5 fruit fly cellular contexts compared by ENCODE assay signal in genomic region chr3L:12139232-12139698, dm6.
A peak's percentile ranks its signal among the peaks of the same experiment; 100 is the strongest.
TF ChIP-seq lines count a peak whose summit lies in the region.

No protein-coding gene starts in this region.

- TF ChIP-seq CTCF in whole organism, embryonic (GFP tag; optimal IDR thresholded peaks at IDR 0.05; lab: Kevin White, UChicago): no peak

TF ChIP-seq in whole organism, adult, 20 proteins besides CTCF, POLR2A, EP300 and RAD21 (continues in another document):
- TF ChIP-seq CG7101 (tag; optimal IDR thresholded peaks at IDR 0.05; lab: Kevin White, UChicago) (peak; percentile 29), Hr96 (GFP tag; optimal IDR thresholded peaks at IDR 0.05; lab: Kevin White, UChicago) (no peak), CG33017 (tag; optimal IDR thresholded peaks at IDR 0.05; lab: Kevin White, UChicago) (peak; percentile 33), CG7045 (GFP tag; optimal IDR thresholded peaks at IDR 0.05; lab: Kevin White, UChicago) (peak; percentile 49), kay (GFP tag; lab: Kevin White, UChicago; ENCODE audit: borderline replicate concordance) (no peak), cic (GFP tag; optimal IDR thresholded peaks at IDR 0.05; lab: Kevin White, UChicago) (no peak), bab1 (GFP tag; optimal IDR thresholded peaks at IDR 0.05; lab: Kevin White, UChicago) (no peak), Mnt (GFP tag; optimal IDR thresholded peaks at IDR 0.05; lab: Kevin White, UChicago) (no peak), Crg-1 (GFP tag; optimal IDR thresholded peaks at IDR 0.05; lab: Kevin White, UChicago) (peak; percentile 12), cnc (optimal IDR thresholded peaks at IDR 0.05; lab: Kevin White, UChicago) (no peak), CG5204 (GFP tag; optimal IDR thresholded peaks at IDR 0.05; lab: Kevin White, UChicago) (no peak), pad (GFP tag; optimal IDR thresholded peaks at IDR 0.05; lab: Kevin White, UChicago) (peak; percentile 7), ovo (GFP tag; optimal IDR thresholded peaks at IDR 0.05; lab: Kevin White, UChicago) (no peak), CG11617 (GFP tag; optimal IDR thresholded peaks at IDR 0.05; lab: Kevin White, UChicago) (peak; percentile 19), Clk (GFP tag; optimal IDR thresholded peaks at IDR 0.05; lab: Kevin White, UChicago) (no peak), CG12768 (GFP tag; optimal IDR thresholded peaks at IDR 0.05; lab: Kevin White, UChicago) (no peak), CG1620 (GFP tag; optimal IDR thresholded peaks at IDR 0.05; lab: Kevin White, UChicago) (peak; percentile 26), toe (GFP tag; optimal IDR thresholded peaks at IDR 0.05; lab: Kevin White, UChicago) (no peak), tj (GFP tag; optimal IDR thresholded peaks at IDR 0.05; lab: Kevin White, UChicago) (no peak)

TF ChIP-seq in whole organism, embryonic, 481 proteins besides CTCF, POLR2A, EP300 and RAD21 (continues in another document):
- TF ChIP-seq caup (GFP tag; optimal IDR thresholded peaks at IDR 0.05; lab: Kevin White, UChicago; ENCODE audit: severe bottlenecking): peak; percentile 2
- TF ChIP-seq fd3F (GFP tag; optimal IDR thresholded peaks at IDR 0.05; lab: Kevin White, UChicago): peak; percentile 31
- no peak for TF ChIP-seq Adf1 (GFP tag; IDR thresholded peaks at IDR 0.05; lab: Robert Waterston, UW)
- TF ChIP-seq CG3995 (GFP tag; optimal IDR thresholded peaks at IDR 0.05; lab: Kevin White, UChicago): peak; percentile 22
- peak; percentile 62 for TF ChIP-seq shn (GFP tag; optimal IDR thresholded peaks at IDR 0.05; lab: Kevin White, UChicago)
- TF ChIP-seq CG3163 (GFP tag; optimal IDR thresholded peaks at IDR 0.05; lab: Kevin White, UChicago): no peak
- peak; percentile 27 for TF ChIP-seq Chrac-16 (GFP tag; optimal IDR thresholded peaks at IDR 0.05; lab: Kevin White, UChicago)
- peak; percentile 26 for TF ChIP-seq pho (GFP tag; optimal IDR thresholded peaks at IDR 0.05; lab: Kevin White, UChicago)
- no peak for TF ChIP-seq CG14050 (GFP tag; IDR thresholded peaks at IDR 0.05; lab: Robert Waterston, UW)
- TF ChIP-seq Stat92E (GFP tag; optimal IDR thresholded peaks at IDR 0.05; lab: Kevin White, UChicago): no peak
- peak; percentile 96 for TF ChIP-seq CG8388 (GFP tag; optimal IDR thresholded peaks at IDR 0.05; lab: Kevin White, UChicago)
- no peak for TF ChIP-seq Tbp (GFP tag; optimal IDR thresholded peaks at IDR 0.05; lab: Kevin White, UChicago)
- peak; percentile 29 for TF ChIP-seq Hand (GFP tag; optimal IDR thresholded peaks at IDR 0.05; lab: Kevin White, UChicago)
- TF ChIP-seq CG13624 (GFP tag; optimal IDR thresholded peaks at IDR 0.05; lab: Kevin White, UChicago): peak; percentile 57
- TF ChIP-seq CG10321 (GFP tag; IDR thresholded peaks at IDR 0.05; lab: Robert Waterston, UW): no peak
- peak; percentile 75 for TF ChIP-seq gem (tag; optimal IDR thresholded peaks at IDR 0.05; lab: Kevin White, UChicago)
- TF ChIP-seq oc (tag; optimal IDR thresholded peaks at IDR 0.05; lab: Kevin White, UChicago): no peak
- TF ChIP-seq CG17359 (tag; optimal IDR thresholded peaks at IDR 0.05; lab: Kevin White, UChicago): peak; percentile 45
- TF ChIP-seq Asciz (GFP tag; optimal IDR thresholded peaks at IDR 0.05; lab: Kevin White, UChicago): peak; percentile 19

TF ChIP-seq in whole organism, prepupa, 60 proteins besides CTCF, POLR2A, EP300 and RAD21 (continues in another document):
- TF ChIP-seq svp (GFP tag; lab: Kevin White, UChicago) (no peak), CG6854 (GFP tag; optimal IDR thresholded peaks at IDR 0.05; lab: Kevin White, UChicago) (no peak), vri (GFP tag; optimal IDR thresholded peaks at IDR 0.05; lab: Kevin White, UChicago) (no peak), Hr38 (GFP tag; optimal IDR thresholded peaks at IDR 0.05; lab: Kevin White, UChicago) (no peak), CG11294 (GFP tag; IDR thresholded peaks at IDR 0.05; lab: Robert Waterston, UW) (0 out of 2 replicates have a peak, but pooled peaks have one; percentile 28), CG8632 (GFP tag; optimal IDR thresholded peaks at IDR 0.05; lab: Kevin White, UChicago) (peak; percentile 73), Sox15 (GFP tag; optimal IDR thresholded peaks at IDR 0.05; lab: Kevin White, UChicago) (peak; percentile 55), ss (GFP tag; optimal IDR thresholded peaks at IDR 0.05; lab: Kevin White, UChicago) (peak; percentile 5 to 27), CG32006 (GFP tag; optimal IDR thresholded peaks at IDR 0.05; lab: Kevin White, UChicago) (no peak), OdsH (GFP tag; optimal IDR thresholded peaks at IDR 0.05; lab: Kevin White, UChicago) (peak; percentile 75), cyc (GFP tag; optimal IDR thresholded peaks at IDR 0.05; lab: Kevin White, UChicago) (peak; percentile 74), CG3032 (tag; optimal IDR thresholded peaks at IDR 0.05; lab: Kevin White, UChicago) (peak; percentile 40), CG8119 (GFP tag; IDR thresholded peaks at IDR 0.05; lab: Robert Waterston, UW) (peak; percentile 41; the same call in 1 of the 3 replicates), Ets21C (GFP tag; optimal IDR thresholded peaks at IDR 0.05; lab: Kevin White, UChicago) (peak; percentile 78), esn (GFP tag; optimal IDR thresholded peaks at IDR 0.05; lab: Kevin White, UChicago) (peak; percentile 84), Smox (GFP tag; optimal IDR thresholded peaks at IDR 0.05; lab: Kevin White, UChicago) (peak; percentile 75), salr (GFP tag; optimal IDR thresholded peaks at IDR 0.05; lab: Kevin White, UChicago) (peak; percentile 8 to 67), CG34406 (GFP tag; optimal IDR thresholded peaks at IDR 0.05; lab: Kevin White, UChicago) (peak; percentile 67), CG11902 (GFP tag; optimal IDR thresholded peaks at IDR 0.05; lab: Kevin White, UChicago) (peak; percentile 44)

TF ChIP-seq in whole organism, pupa, 21 proteins besides CTCF, POLR2A, EP300 and RAD21:
- TF ChIP-seq rn (GFP tag; IDR thresholded peaks at IDR 0.05; lab: Robert Waterston, UW) (no peak), Ets98B (GFP tag; IDR thresholded peaks at IDR 0.05; lab: Robert Waterston, UW) (peak; percentile 43), D1 (tag; optimal IDR thresholded peaks at IDR 0.05; lab: Kevin White, UChicago) (no peak), CG12605 (GFP tag; IDR thresholded peaks at IDR 0.05; lab: Robert Waterston, UW) (0 out of 2 replicates have a peak, but pooled peaks have one; percentile 11), CG9948 (tag; optimal IDR thresholded peaks at IDR 0.05; lab: Kevin White, UChicago) (peak; percentile 39), CG32121 (GFP tag; IDR thresholded peaks at IDR 0.05; lab: Robert Waterston, UW) (no peak; the same call in 1 of the 2 replicates), CG13204 (GFP tag; optimal IDR thresholded peaks at IDR 0.05; lab: Kevin White, UChicago) (no peak), CG15710 (tag; optimal IDR thresholded peaks at IDR 0.05; lab: Kevin White, UChicago) (peak; percentile 44), gl (tag; optimal IDR thresholded peaks at IDR 0.05; lab: Kevin White, UChicago) (no peak), Pif1A (GFP tag; optimal IDR thresholded peaks at IDR 0.05; lab: Kevin White, UChicago) (no peak), Snoo (tag; optimal IDR thresholded peaks at IDR 0.05; lab: Kevin White, UChicago) (peak; percentile 51), CG4496 (GFP tag; IDR thresholded peaks at IDR 0.05; lab: Robert Waterston, UW) (peak; percentile 62), Pif1B (GFP tag; optimal IDR thresholded peaks at IDR 0.05; lab: Kevin White, UChicago) (no peak), CG8159 (tag; optimal IDR thresholded peaks at IDR 0.05; lab: Kevin White, UChicago) (peak; percentile 54), CG8301 (tag; optimal IDR thresholded peaks at IDR 0.05; lab: Kevin White, UChicago) (peak; percentile 39), EcR (GFP tag; optimal IDR thresholded peaks at IDR 0.05; lab: Kevin White, UChicago) (no peak), fd96Ca (GFP tag; IDR thresholded peaks at IDR 0.05; lab: Robert Waterston, UW) (0 out of 3 replicates have a peak, but pooled peaks have one; percentile 43), CG17806 (tag; optimal IDR thresholded peaks at IDR 0.05; lab: Kevin White, UChicago) (peak; percentile 43), CG10348 (GFP tag; IDR thresholded peaks at IDR 0.05; lab: Robert Waterston, UW) (no peak), CG34367 (tag; optimal IDR thresholded peaks at IDR 0.05; lab: Kevin White, UChicago) (peak; percentile 26), CG14655 (GFP tag; optimal IDR thresholded peaks at IDR 0.05; lab: Kevin White, UChicago) (no peak)

TF ChIP-seq in whole organism, wandering third instar larva, 38 proteins besides CTCF, POLR2A, EP300 and RAD21:
- TF ChIP-seq lola (GFP tag; optimal IDR thresholded peaks at IDR 0.05; lab: Kevin White, UChicago): no peak
- no peak for TF ChIP-seq brk (GFP tag; optimal IDR thresholded peaks at IDR 0.05; lab: Kevin White, UChicago)
- TF ChIP-seq Hnf4 (GFP tag; optimal IDR thresholded peaks at IDR 0.05; lab: Kevin White, UChicago): peak; percentile 70
- TF ChIP-seq br (GFP tag; optimal IDR thresholded peaks at IDR 0.05; lab: Kevin White, UChicago): peak; percentile 70
- peak; percentile 32 to 78 for TF ChIP-seq foxo (GFP tag; optimal IDR thresholded peaks at IDR 0.05; lab: Kevin White, UChicago)
- peak; percentile 44 for TF ChIP-seq psq (GFP tag; optimal IDR thresholded peaks at IDR 0.05; lab: Kevin White, UChicago)
- TF ChIP-seq ey (GFP tag; optimal IDR thresholded peaks at IDR 0.05; lab: Kevin White, UChicago): peak; percentile 65
- TF ChIP-seq sv (GFP tag; optimal IDR thresholded peaks at IDR 0.05; lab: Kevin White, UChicago): peak; percentile 36
- TF ChIP-seq Jra (GFP tag; optimal IDR thresholded peaks at IDR 0.05; lab: Kevin White, UChicago): peak; percentile 75
- TF ChIP-seq Mio (GFP tag; optimal IDR thresholded peaks at IDR 0.05; lab: Kevin White, UChicago): no peak
- TF ChIP-seq rgr (GFP tag; optimal IDR thresholded peaks at IDR 0.05; lab: Kevin White, UChicago): peak; percentile 69
- TF ChIP-seq woc (GFP tag; optimal IDR thresholded peaks at IDR 0.05; lab: Kevin White, UChicago): peak; percentile 33
- TF ChIP-seq Sp1 (GFP tag; optimal IDR thresholded peaks at IDR 0.05; lab: Kevin White, UChicago): peak; percentile 43
- TF ChIP-seq h (GFP tag; optimal IDR thresholded peaks at IDR 0.05; lab: Kevin White, UChicago): peak; percentile 69
- no peak for TF ChIP-seq Vsx2 (GFP tag; optimal IDR thresholded peaks at IDR 0.05; lab: Kevin White, UChicago; ENCODE audit: partially characterized antibody)
- TF ChIP-seq fru (GFP tag; optimal IDR thresholded peaks at IDR 0.05; lab: Kevin White, UChicago): peak; percentile 82
- peak; percentile 58 for TF ChIP-seq HLH106 (tag; optimal IDR thresholded peaks at IDR 0.05; lab: Kevin White, UChicago)
- TF ChIP-seq Hr83 (GFP tag; optimal IDR thresholded peaks at IDR 0.05; lab: Kevin White, UChicago; ENCODE audit: poor library complexity, severe bottlenecking): peak; percentile 35
- TF ChIP-seq OdsH (GFP tag; optimal IDR thresholded peaks at IDR 0.05; lab: Kevin White, UChicago): peak; percentile 68
